Worm (Caenorhabditis elegans) whole organism, L4 larva: ENCODE results near the gene F40A3.1.

Experiments
- F49E8.2 ChIP-seq: sonication (generic microtip); optimal IDR thresholded peaks from 2 replicates; lab custom pipeline; 2016; ENCODE audit warnings: missing compliant biosample characterization, mild to moderate bottlenecking, missing genetic modification characterization, borderline replicate concordance
- Y75B8A.6 ChIP-seq: fragments of 200-800 bp; sonication (Bioruptor generic); IDR thresholded peaks from 2 replicates; pipeline ENCODE4 v1.3.6; 2022; ENCODE audit warnings: missing genetic modification reagents, missing genetic modification characterization, missing compliant biosample characterization
- ctbp-1 ChIP-seq: fragments of 200-800 bp; sonication (Bioruptor generic); IDR thresholded peaks from 2 replicates; pipeline ENCODE4 v1.3.6; 2022; ENCODE audit warnings: missing genetic modification reagents, missing genetic modification characterization, missing compliant biosample characterization
- dpl-1 ChIP-seq: fragments of 150-350 bp; optimal IDR thresholded peaks from 2 replicates; lab custom pipeline; 2014; ENCODE audit warnings: missing biosample characterization, missing genetic modification reagents, missing genetic modification characterization
- fkh-10 ChIP-seq: fragments of 150-350 bp; optimal IDR thresholded peaks from 2 replicates; lab custom pipeline; 2014; ENCODE audit warnings: missing biosample characterization, missing genetic modification reagents, missing genetic modification characterization
- hlh-30 ChIP-seq: sonication (generic microtip); optimal IDR thresholded peaks from 2 replicates; lab custom pipeline; 2017; ENCODE audit warnings: antibody characterized with exemption, mild to moderate bottlenecking, missing genetic modification characterization, missing compliant biosample characterization; ENCODE audit not compliant: insufficient read depth
- lsy-2 ChIP-seq, 2 experiments: fragments of 150-350 bp in 1 of 2; sonication (generic microtip) in 1 of 2; optimal IDR thresholded peaks; 2 replicates each; lab custom pipeline; 2014 to 2017; ENCODE audit warnings: missing biosample characterization in 2 of 2, missing genetic modification characterization in 2 of 2
- madf-5 ChIP-seq, 2 experiments: fragments of 200-800 bp; sonication (Bioruptor generic); IDR thresholded peaks; 2 replicates each; pipeline ENCODE4 v1.3.6; 2022; ENCODE audit warnings: missing compliant biosample characterization in 2 of 2, missing genetic modification characterization in 2 of 2
- nhr-11 ChIP-seq: fragments of 150-350 bp; optimal IDR thresholded peaks from 2 replicates; lab custom pipeline; 2014; ENCODE audit warnings: missing biosample characterization, missing genetic modification characterization
- pqm-1 ChIP-seq: sonication (generic microtip); optimal IDR thresholded peaks from 2 replicates; lab custom pipeline; 2017; ENCODE audit warnings: missing biosample characterization, missing genetic modification characterization
- saeg-2 ChIP-seq: fragments of 200-800 bp; sonication (Bioruptor generic); IDR thresholded peaks from 2 replicates; pipeline ENCODE4 v1.3.6; 2022; ENCODE audit warnings: missing genetic modification reagents, missing genetic modification characterization, missing compliant biosample characterization
- unc-39 ChIP-seq: sonication (generic microtip); optimal IDR thresholded peaks from 2 replicates; lab custom pipeline; 2017; ENCODE audit warnings: missing biosample characterization, missing genetic modification characterization
- zag-1 ChIP-seq: fragments of 150-350 bp; optimal IDR thresholded peaks from 2 replicates; lab custom pipeline; 2014; ENCODE audit warnings: missing biosample characterization, missing genetic modification characterization
- ztf-11 ChIP-seq: fragments of 150-350 bp; optimal IDR thresholded peaks from 2 replicates; lab custom pipeline; 2014; ENCODE audit warnings: missing biosample characterization, missing genetic modification characterization

- TF ChIP-seq zag-1 (tag; lab: Kevin White, UChicago) (no peak), lsy-2 (tag; optimal IDR thresholded peaks at IDR 0.05; lab: Kevin White, UChicago) (no peak), hlh-30 (no peak), F49E8.2 (tag; lab: Kevin White, UChicago) (no peak), pqm-1 (tag; lab: Kevin White, UChicago) (no peak), fkh-10 (GFP tag; lab: Kevin White, UChicago) (no peak), dpl-1 (GFP tag; lab: Kevin White, UChicago) (no peak), madf-5 (GFP tag; IDR thresholded peaks at IDR 0.05; lab: Robert Waterston, UW) (no peak), ctbp-1 (GFP tag; lab: Robert Waterston, UW) (no peak), unc-39 (tag; lab: Kevin White, UChicago) (no peak), Y75B8A.6 (GFP tag; lab: Robert Waterston, UW) (no peak), ztf-11 (tag; lab: Kevin White, UChicago) (no peak), nhr-11 (no peak), saeg-2 (GFP tag; lab: Robert Waterston, UW) (no peak)
Observed at ce11 chrV:7925483-7925882, 34.2 kb downstream of the F40A3.1 start, which contains the start of gene srsx-7.
